Worm (Caenorhabditis elegans): ENCODE results near the gene pqn-18.

DNA sequence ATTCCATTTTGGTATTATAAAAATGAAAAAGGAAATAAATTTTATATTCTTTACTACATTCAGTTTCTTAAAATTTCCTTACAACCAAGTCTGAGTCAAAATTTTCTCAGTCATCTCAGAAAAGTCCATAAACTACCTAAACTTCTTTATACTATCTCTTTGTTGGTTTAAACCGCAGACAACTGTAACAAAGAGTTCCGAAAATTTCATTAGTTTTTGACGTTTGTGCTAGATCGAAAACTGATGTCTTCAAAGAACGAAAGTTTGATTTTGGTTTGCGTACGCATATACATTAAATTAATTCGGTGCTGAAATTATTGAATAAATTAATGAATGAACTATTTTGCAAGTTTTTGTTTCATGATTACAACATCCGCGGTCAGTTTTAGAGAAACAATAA, 51.3 kb downstream of the pqn-18 start:
- TF ChIP-seq lin-40 (tag; optimal IDR thresholded peaks at IDR 0.05) (no peak), akir-1 (GFP tag; optimal IDR thresholded peaks at IDR 0.05) (no peak)
